Worm (Caenorhabditis elegans) whole organism, young adult: Measurements from ENCODE around the gene srm-4.

Experiments used
- B0019.2 ChIP-seq: fragments of 200-800 bp; sonication (Bioruptor generic); conservative IDR thresholded peaks from 2 replicates; pipeline ENCODE4 v1.3.6; 2022; ENCODE audit warnings: missing genetic modification reagents, missing genetic modification characterization, missing compliant biosample characterization
- B0035.1 ChIP-seq: sonication (generic microtip); optimal IDR thresholded peaks from 2 replicates; lab custom pipeline; 2016; ENCODE audit warnings: missing genetic modification characterization, mild to moderate bottlenecking, missing compliant biosample characterization, missing genotype, missing genetic modification reagents
- B0261.1 ChIP-seq: sonication (generic microtip); optimal IDR thresholded peaks from 2 replicates; lab custom pipeline; 2016; ENCODE audit warnings: mild to moderate bottlenecking, missing genetic modification characterization, moderate library complexity, missing compliant biosample characterization
- C06A6.2 ChIP-seq: fragments of 200-800 bp; sonication (Bioruptor generic); conservative IDR thresholded peaks from 2 replicates; pipeline ENCODE4 v1.3.6; 2022; ENCODE audit warnings: missing genetic modification characterization, missing compliant biosample characterization
- F23B12.7 ChIP-seq: sonication (generic microtip); optimal IDR thresholded peaks from 2 replicates; lab custom pipeline; 2017; ENCODE audit warnings: missing genetic modification characterization, mild to moderate bottlenecking, missing compliant biosample characterization, antibody characterized with exemption, moderate library complexity; ENCODE audit not compliant: insufficient read depth
- F33H1.4 ChIP-seq: fragments of 200-800 bp; sonication (Bioruptor generic); IDR thresholded peaks from 2 replicates; pipeline ENCODE4 v1.3.6; 2022; ENCODE audit warnings: missing genetic modification reagents, missing genetic modification characterization, missing compliant biosample characterization
- F37B4.10 ChIP-seq: fragments of 200-800 bp; sonication (Bioruptor generic); IDR thresholded peaks from 2 replicates; pipeline ENCODE4 v1.3.6; 2022; ENCODE audit warnings: missing genetic modification characterization, missing compliant biosample characterization
- F39B2.1 ChIP-seq: fragments of 200-800 bp; sonication (Bioruptor generic); IDR thresholded peaks from 2 replicates; pipeline ENCODE4 v1.3.6; 2022; ENCODE audit warnings: missing genetic modification reagents, missing genetic modification characterization, missing compliant biosample characterization
- F55B11.4 ChIP-seq: sonication (generic microtip); optimal IDR thresholded peaks from 2 replicates; lab custom pipeline; 2016; ENCODE audit warnings: missing compliant biosample characterization, missing genetic modification characterization, borderline replicate concordance; ENCODE audit not compliant: insufficient read depth
- K11D2.4 ChIP-seq: fragments of 200-800 bp; sonication (Bioruptor generic); IDR thresholded peaks from 2 replicates; pipeline ENCODE4 v1.3.6; 2022; ENCODE audit warnings: missing genetic modification reagents, missing genetic modification characterization, missing compliant biosample characterization
- K12H6.12 ChIP-seq: fragments of 200-800 bp; sonication (Bioruptor generic); optimal IDR thresholded peaks from 2 replicates; lab custom pipeline; 2018; ENCODE audit warnings: mild to moderate bottlenecking, missing genetic modification characterization, missing compliant biosample characterization
- T26A5.8 ChIP-seq: sonication (generic microtip); optimal IDR thresholded peaks from 2 replicates; lab custom pipeline; 2016; ENCODE audit warnings: missing genetic modification characterization, missing compliant biosample characterization
- Y67H2A.10 ChIP-seq: fragments of 200-800 bp; sonication (Bioruptor generic); conservative IDR thresholded peaks from 2 replicates; pipeline ENCODE4 v1.3.6; 2022; ENCODE audit warnings: missing genetic modification reagents, missing genetic modification characterization, missing compliant biosample characterization
- Y95B8A.8 ChIP-seq: fragments of 200-800 bp; sonication (Bioruptor generic); IDR thresholded peaks from 2 replicates; pipeline ENCODE4 v1.3.6; 2022; ENCODE audit warnings: missing genetic modification reagents, missing genetic modification characterization, missing compliant biosample characterization
- ZK185.1 ChIP-seq: sonication (generic microtip); optimal IDR thresholded peaks from 2 replicates; lab custom pipeline; 2016; ENCODE audit warnings: mild to moderate bottlenecking, missing genetic modification characterization, missing compliant biosample characterization; ENCODE audit not compliant: poor library complexity, severe bottlenecking
- ama-1 ChIP-seq, 3 experiments: fragments of 150-350 bp in 1 of 3; sonication (generic microtip) in 2 of 3; optimal IDR thresholded peaks; 2 replicates each; lab custom pipeline; 2014 to 2018; ENCODE audit warnings: missing biosample characterization in 2 of 3, missing genetic modification characterization in 2 of 3, missing genetic modification reagents in 2 of 3
- aptf-3 ChIP-seq: fragments of 200-800 bp; sonication (Bioruptor generic); IDR thresholded peaks from 2 replicates; pipeline ENCODE4 v1.3.6; 2022; ENCODE audit warnings: missing genetic modification characterization, missing compliant biosample characterization
- atf-7 ChIP-seq: sonication (generic microtip); optimal IDR thresholded peaks from 2 replicates; lab custom pipeline; 2017; ENCODE audit warnings: mild to moderate bottlenecking, missing genetic modification characterization, missing compliant biosample characterization
- attf-5 ChIP-seq: fragments of 200-800 bp; sonication (Bioruptor generic); optimal IDR thresholded peaks from 2 replicates; lab custom pipeline; 2018; ENCODE audit warnings: mild to moderate bottlenecking, missing genetic modification characterization, missing compliant biosample characterization
- ccch-3 ChIP-seq: fragments of 200-800 bp; sonication (Bioruptor generic); optimal IDR thresholded peaks from 2 replicates; lab custom pipeline; 2018; ENCODE audit warnings: mild to moderate bottlenecking, missing genetic modification characterization, missing compliant biosample characterization
- ceh-100 ChIP-seq: fragments of 200-800 bp; sonication (Bioruptor generic); IDR thresholded peaks from 2 replicates; pipeline ENCODE4 v1.3.6; 2022; ENCODE audit warnings: missing genetic modification reagents, missing genetic modification characterization, missing compliant biosample characterization
- chd-7 ChIP-seq: sonication (generic microtip); optimal IDR thresholded peaks from 2 replicates; lab custom pipeline; 2016; ENCODE audit warnings: mild to moderate bottlenecking, missing genetic modification characterization, moderate library complexity, missing compliant biosample characterization
- dpff-1 ChIP-seq: sonication (generic microtip); optimal IDR thresholded peaks from 2 replicates; lab custom pipeline; 2017; ENCODE audit warnings: mild to moderate bottlenecking, missing genetic modification characterization, missing compliant biosample characterization
- egl-18 ChIP-seq: fragments of 200-800 bp; sonication (Bioruptor generic); IDR thresholded peaks from 2 replicates; pipeline ENCODE4 v1.3.6; 2022; ENCODE audit warnings: missing genetic modification reagents, missing genetic modification characterization, missing compliant biosample characterization
- ets-4 ChIP-seq: fragments of 200-800 bp; sonication (Bioruptor generic); optimal IDR thresholded peaks from 2 replicates; lab custom pipeline; 2018; ENCODE audit warnings: mild to moderate bottlenecking, missing genetic modification characterization, missing compliant biosample characterization
- gei-17 ChIP-seq: fragments of 200-800 bp; sonication (Bioruptor generic); optimal IDR thresholded peaks from 2 replicates; lab custom pipeline; 2018; ENCODE audit warnings: mild to moderate bottlenecking, missing genetic modification characterization, missing compliant biosample characterization
- hlh-12 ChIP-seq: sonication (generic microtip); optimal IDR thresholded peaks from 2 replicates; lab custom pipeline; 2016; ENCODE audit warnings: missing genetic modification characterization, missing compliant biosample characterization
- hlh-26 ChIP-seq: fragments of 200-800 bp; sonication (Bioruptor generic); conservative IDR thresholded peaks from 2 replicates; pipeline ENCODE4 v1.3.6; 2022; ENCODE audit warnings: missing genetic modification reagents, missing genetic modification characterization, missing compliant biosample characterization
- hrde-1 ChIP-seq: sonication (generic microtip); optimal IDR thresholded peaks from 2 replicates; lab custom pipeline; 2016; ENCODE audit warnings: missing genetic modification characterization, mild to moderate bottlenecking, missing compliant biosample characterization, moderate library complexity, missing genotype, missing genetic modification reagents, borderline replicate concordance
- let-526 ChIP-seq: fragments of 200-800 bp; sonication (Bioruptor generic); IDR thresholded peaks from 2 replicates; pipeline ENCODE4 v1.3.6; 2022; ENCODE audit warnings: missing genetic modification reagents, missing genetic modification characterization, missing compliant biosample characterization
- lir-1 ChIP-seq: fragments of 200-800 bp; sonication (Bioruptor generic); conservative IDR thresholded peaks from 2 replicates; pipeline ENCODE4 v1.3.6; 2022; ENCODE audit warnings: missing genetic modification reagents, missing genetic modification characterization, missing compliant biosample characterization
- lsl-1 ChIP-seq: fragments of 200-800 bp; sonication (Bioruptor generic); optimal IDR thresholded peaks from 2 replicates; lab custom pipeline; 2018; ENCODE audit warnings: mild to moderate bottlenecking, missing genetic modification characterization, moderate library complexity, missing compliant biosample characterization
- madf-10 ChIP-seq: sonication (generic microtip); optimal IDR thresholded peaks from 2 replicates; lab custom pipeline; 2016; ENCODE audit warnings: mild to moderate bottlenecking, missing genetic modification characterization, missing compliant biosample characterization
- madf-3 ChIP-seq: fragments of 200-800 bp; sonication (Bioruptor generic); IDR thresholded peaks from 2 replicates; pipeline ENCODE4 v1.3.6; 2022; ENCODE audit warnings: missing genetic modification reagents, missing genetic modification characterization, missing compliant biosample characterization
- mcd-1 ChIP-seq: fragments of 200-800 bp; sonication (Bioruptor generic); IDR thresholded peaks from 2 replicates; pipeline ENCODE4 v1.3.6; 2022; ENCODE audit warnings: missing genetic modification reagents, missing genetic modification characterization, missing compliant biosample characterization
- mes-4 ChIP-seq: sonication (generic microtip); optimal IDR thresholded peaks from 2 replicates; lab custom pipeline; 2016; ENCODE audit warnings: missing genotype, missing genetic modification characterization, missing compliant biosample characterization
- nfya-2 ChIP-seq: fragments of 200-800 bp; sonication (Bioruptor generic); IDR thresholded peaks from 2 replicates; pipeline ENCODE4 v1.3.6; 2022; ENCODE audit warnings: missing genetic modification reagents, missing genetic modification characterization, missing compliant biosample characterization
- nhr-120 ChIP-seq: fragments of 200-800 bp; sonication (Bioruptor generic); IDR thresholded peaks from 2 replicates; pipeline ENCODE4 v1.3.6; 2022; ENCODE audit warnings: missing genetic modification characterization, missing compliant biosample characterization
- nhr-179 ChIP-seq: sonication (generic microtip); optimal IDR thresholded peaks from 2 replicates; lab custom pipeline; 2016; ENCODE audit warnings: mild to moderate bottlenecking, missing genetic modification characterization, missing compliant biosample characterization
- nhr-90 ChIP-seq: sonication (generic microtip); optimal IDR thresholded peaks from 2 replicates; lab custom pipeline; 2016; ENCODE audit warnings: missing genotype, mild to moderate bottlenecking, missing genetic modification characterization, missing compliant biosample characterization
- rec-8 ChIP-seq, 2 experiments: sonication (generic microtip); optimal IDR thresholded peaks; 2 replicates each; lab custom pipeline; 2016; ENCODE audit warnings: mild to moderate bottlenecking in 2 of 2, missing genetic modification characterization in 2 of 2, missing genetic modification reagents in 2 of 2, missing genotype in 2 of 2, missing biosample characterization in 1 of 2, missing compliant biosample characterization in 1 of 2, moderate library complexity in 1 of 2
- snpc-1.3 ChIP-seq: sonication (generic microtip); optimal IDR thresholded peaks from 2 replicates; lab custom pipeline; 2017; ENCODE audit warnings: missing genetic modification characterization, mild to moderate bottlenecking, missing compliant biosample characterization, antibody characterized with exemption, moderate library complexity, missing genotype, missing genetic modification reagents; ENCODE audit not compliant: insufficient read depth
- snpc-3.4 ChIP-seq: sonication (generic microtip); optimal IDR thresholded peaks from 2 replicates; lab custom pipeline; 2017; ENCODE audit warnings: missing genetic modification characterization, mild to moderate bottlenecking, missing compliant biosample characterization, antibody characterized with exemption, moderate library complexity, missing genotype, missing genetic modification reagents
- snpc-4 ChIP-seq, 5 experiments: fragments of 150-350 bp in 1 of 5; sonication (generic microtip) in 4 of 5; optimal IDR thresholded peaks; 2 replicates each; lab custom pipeline; 2014 to 2018; ENCODE audit warnings: missing genetic modification characterization in 5 of 5, missing biosample characterization in 3 of 5, antibody characterized with exemption in 2 of 5, mild to moderate bottlenecking in 2 of 5, missing compliant biosample characterization in 2 of 5, missing genotype in 2 of 5, moderate library complexity in 2 of 5, missing genetic modification reagents in 1 of 5
- xnd-1 ChIP-seq: sonication (generic microtip); optimal IDR thresholded peaks from 2 replicates; lab custom pipeline; 2016; ENCODE audit warnings: missing genotype, missing genetic modification reagents, missing genetic modification characterization, missing compliant biosample characterization
- ztf-28 ChIP-seq: fragments of 200-800 bp; sonication (Bioruptor generic); IDR thresholded peaks from 2 replicates; pipeline ENCODE4 v1.3.6; 2022; ENCODE audit warnings: missing genetic modification reagents, missing genetic modification characterization, missing compliant biosample characterization

Gene srm-4

DNA sequence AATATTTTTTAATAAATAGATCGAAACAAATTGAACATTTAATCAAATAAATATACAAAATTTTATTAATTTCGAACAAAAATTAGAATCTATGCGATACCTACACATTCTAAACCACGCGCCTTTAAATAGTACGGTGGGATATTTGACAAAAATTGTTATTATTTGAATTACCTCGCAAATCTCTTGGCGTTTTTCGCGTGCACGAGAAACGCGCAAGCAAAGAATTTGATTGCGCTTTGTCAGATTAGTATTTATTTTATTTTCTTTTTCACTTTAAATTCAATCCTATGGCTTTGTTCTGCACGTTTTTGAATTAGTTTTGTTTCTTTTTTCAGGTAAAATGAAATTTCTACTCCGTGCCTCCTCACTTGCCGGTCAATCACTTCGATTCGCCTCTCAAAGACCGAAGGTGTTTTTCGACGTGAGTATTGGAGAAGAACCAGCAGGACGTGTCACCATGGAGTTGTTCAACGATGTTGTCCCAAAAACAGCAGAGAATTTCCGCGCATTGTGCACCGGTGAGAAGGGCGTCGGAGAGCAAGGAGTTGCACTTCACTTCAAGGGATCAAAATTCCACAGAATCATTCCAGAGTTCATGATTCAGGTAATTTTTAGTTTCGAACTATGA is 22.6 kb downstream of the srm-4 start, which contains the start of gene cyn-1:
TSS of gene cyn-1 (plus strand) at position 339 of the 631 bp plus-strand sequence.
- TF ChIP-seq hrde-1 (tag; lab: Kevin White, UChicago): peak; percentile 55
- TF ChIP-seq ZK185.1 (tag; lab: Kevin White, UChicago): peak; percentile 67
- no peak for TF ChIP-seq lir-1 (GFP tag; lab: Robert Waterston, UW)
- TF ChIP-seq nhr-90 (tag; lab: Kevin White, UChicago): no peak
- peak; percentile 25; the same call in 1 of the 2 replicates for TF ChIP-seq K11D2.4
- no peak for TF ChIP-seq gei-17 (GFP tag; lab: Kevin White, UChicago)
- TF ChIP-seq F55B11.4: no peak
- peak; percentile 79 for TF ChIP-seq snpc-1.3 (tag; lab: Kevin White, UChicago)
- TF ChIP-seq dpff-1 (tag; lab: Kevin White, UChicago): no peak
- peak; percentile 20 for TF ChIP-seq ama-1 (optimal IDR thresholded peaks at IDR 0.05; lab: Kevin White, UChicago)
- TF ChIP-seq ama-1 (GFP tag; optimal IDR thresholded peaks at IDR 0.05; lab: Kevin White, UChicago): no peak
- TF ChIP-seq B0261.1 (tag; lab: Kevin White, UChicago): no peak
- TF ChIP-seq F37B4.10 (GFP tag; lab: Robert Waterston, UW): no peak
- peak; percentile 71 for TF ChIP-seq snpc-3.4 (tag; lab: Kevin White, UChicago)
- no peak for TF ChIP-seq ets-4 (GFP tag; lab: Kevin White, UChicago)
- TF ChIP-seq xnd-1 (tag; lab: Kevin White, UChicago): peak; percentile 45
- no peak for TF ChIP-seq F39B2.1 (GFP tag; lab: Robert Waterston, UW)
- peak; percentile 51 for TF ChIP-seq madf-10 (tag; lab: Kevin White, UChicago)
- TF ChIP-seq F33H1.4 (GFP tag; lab: Robert Waterston, UW): 0 out of 2 replicates have a peak, but pooled peaks have one; percentile 52
- TF ChIP-seq atf-7 (tag; lab: Kevin White, UChicago): no peak
- no peak for TF ChIP-seq egl-18 (GFP tag; lab: Robert Waterston, UW)
- no peak for TF ChIP-seq B0019.2
- TF ChIP-seq hlh-12 (tag; lab: Kevin White, UChicago): no peak
- TF ChIP-seq mcd-1 (GFP tag; lab: Robert Waterston, UW): peak; percentile 82
- no peak for TF ChIP-seq let-526
- no peak for TF ChIP-seq nfya-2 (GFP tag; lab: Robert Waterston, UW)
- no peak for TF ChIP-seq hlh-26 (GFP tag; lab: Robert Waterston, UW)
- no peak for TF ChIP-seq K12H6.12 (tag; lab: Kevin White, UChicago)
- TF ChIP-seq chd-7 (tag; lab: Kevin White, UChicago): no peak
- TF ChIP-seq F23B12.7: peak; percentile 58
- no peak for TF ChIP-seq aptf-3 (GFP tag; lab: Robert Waterston, UW)
- TF ChIP-seq nhr-120 (GFP tag; lab: Robert Waterston, UW): no peak
- TF ChIP-seq rec-8 (tag; optimal IDR thresholded peaks at IDR 0.05; lab: Kevin White, UChicago): no peak
- TF ChIP-seq ztf-28 (GFP tag; lab: Robert Waterston, UW): no peak
- TF ChIP-seq T26A5.8: no peak
- TF ChIP-seq ceh-100 (GFP tag; lab: Robert Waterston, UW): peak; percentile 75
- TF ChIP-seq lsl-1 (GFP tag; lab: Kevin White, UChicago): peak; percentile 65
- no peak for TF ChIP-seq Y95B8A.8 (GFP tag; lab: Robert Waterston, UW)
- TF ChIP-seq madf-3 (GFP tag; lab: Robert Waterston, UW): no peak
- TF ChIP-seq mes-4: no peak
- TF ChIP-seq C06A6.2 (GFP tag; lab: Robert Waterston, UW): no peak
- peak; percentile 12 for TF ChIP-seq B0035.1 (tag; lab: Kevin White, UChicago)
- no peak for TF ChIP-seq ccch-3 (GFP tag; lab: Kevin White, UChicago)
- no peak for TF ChIP-seq nhr-179 (tag; lab: Kevin White, UChicago)
- TF ChIP-seq attf-5 (GFP tag; lab: Kevin White, UChicago): peak; percentile 32
- TF ChIP-seq Y67H2A.10 (GFP tag; lab: Robert Waterston, UW): no peak
- no peak for TF ChIP-seq snpc-4 (GFP tag; optimal IDR thresholded peaks at IDR 0.05; lab: Kevin White, UChicago)
- TF ChIP-seq snpc-4 (tag; optimal IDR thresholded peaks at IDR 0.05; lab: Kevin White, UChicago): peak; percentile 42 to 75 (median 59)
